Worm (Caenorhabditis elegans) whole organism, early embryonic: Measurements from ENCODE around the gene sru-19.

ENCODE experiments used
- B0310.2 ChIP-seq: sonication (generic microtip); optimal IDR thresholded peaks from 2 replicates; lab custom pipeline; 2016; ENCODE audit warnings: mild to moderate bottlenecking, missing genetic modification characterization, missing compliant biosample characterization
- F13C5.2 ChIP-seq: sonication (generic microtip); optimal IDR thresholded peaks from 2 replicates; lab custom pipeline; 2017; ENCODE audit warnings: mild to moderate bottlenecking, missing genetic modification characterization, inconsistent platforms, missing compliant biosample characterization
- aly-1 ChIP-seq: sonication (generic microtip); optimal IDR thresholded peaks from 2 replicates; lab custom pipeline; 2016; ENCODE audit warnings: missing genetic modification characterization, missing compliant biosample characterization
- ama-1 ChIP-seq: fragments of 150-350 bp; optimal IDR thresholded peaks from 2 replicates; lab custom pipeline; 2014
- ceh-13 ChIP-seq: fragments of 200-800 bp; sonication (Bioruptor generic); optimal IDR thresholded peaks from 2 replicates; lab custom pipeline; 2018; ENCODE audit warnings: mild to moderate bottlenecking, missing genetic modification characterization, missing compliant biosample characterization
- ceh-36 ChIP-seq: sonication (generic microtip); optimal IDR thresholded peaks from 2 replicates; lab custom pipeline; 2016; ENCODE audit warnings: missing genetic modification characterization, inconsistent platforms, missing compliant biosample characterization
- ets-7 ChIP-seq: sonication (generic microtip); optimal IDR thresholded peaks from 2 replicates; lab custom pipeline; 2016; ENCODE audit warnings: missing genotype, missing genetic modification characterization, missing compliant biosample characterization
- flt-1 ChIP-seq: fragments of 200-800 bp; sonication (Bioruptor generic); IDR thresholded peaks from 2 replicates; pipeline ENCODE4 v1.3.6; 2022; ENCODE audit warnings: missing genetic modification characterization, missing compliant biosample characterization
- hmbx-1 ChIP-seq: sonication (generic microtip); optimal IDR thresholded peaks from 2 replicates; lab custom pipeline; 2016; ENCODE audit warnings: mild to moderate bottlenecking, missing genetic modification characterization, missing compliant biosample characterization
- hmg-4 ChIP-seq: fragments of 200-800 bp; sonication (Bioruptor generic); optimal IDR thresholded peaks from 2 replicates; lab custom pipeline; 2018; ENCODE audit warnings: mild to moderate bottlenecking, missing genetic modification characterization, missing compliant biosample characterization
- hnd-1 ChIP-seq: sonication (generic microtip); optimal IDR thresholded peaks from 2 replicates; lab custom pipeline; 2016; ENCODE audit warnings: missing genetic modification characterization, missing compliant biosample characterization
- pes-1 ChIP-seq: fragments of 200-800 bp; sonication (Bioruptor generic); IDR thresholded peaks from 2 replicates; pipeline ENCODE4 v1.3.6; 2022; ENCODE audit warnings: missing genetic modification reagents, missing genetic modification characterization, missing compliant biosample characterization
- scrt-1 ChIP-seq: fragments of 200-800 bp; sonication (Bioruptor generic); IDR thresholded peaks from 2 replicates; pipeline ENCODE4 v1.3.6; 2022; ENCODE audit warnings: missing genetic modification characterization, missing compliant biosample characterization
- sea-1 ChIP-seq: fragments of 200-800 bp; sonication (Bioruptor generic); conservative IDR thresholded peaks from 2 replicates; pipeline ENCODE4 v1.3.6; 2022; ENCODE audit warnings: missing genetic modification characterization, missing compliant biosample characterization
- tbx-11 ChIP-seq: fragments of 200-800 bp; sonication (Bioruptor generic); IDR thresholded peaks from 2 replicates; pipeline ENCODE4 v1.3.6; 2022; ENCODE audit warnings: missing genetic modification characterization, missing compliant biosample characterization
- tbx-37 ChIP-seq: fragments of 200-800 bp; sonication (Bioruptor generic); conservative IDR thresholded peaks from 2 replicates; pipeline ENCODE4 v1.3.6; 2022; ENCODE audit warnings: missing genetic modification reagents, missing genetic modification characterization, missing compliant biosample characterization
- tra-4 ChIP-seq: sonication (generic microtip); optimal IDR thresholded peaks from 2 replicates; lab custom pipeline; 2017; ENCODE audit warnings: missing genetic modification characterization, missing compliant biosample characterization

The sru-19 gene

ce11 chrIV:12537694-12538093 is 39.4 kb downstream of the sru-19 start:
- TF ChIP-seq B0310.2 (tag; lab: Kevin White, UChicago), result no peak
- TF ChIP-seq ceh-13 (GFP tag; lab: Kevin White, UChicago), result no peak
- no peak for TF ChIP-seq tbx-11 (GFP tag; lab: Robert Waterston, UW)
- no peak for TF ChIP-seq sea-1 (GFP tag; lab: Robert Waterston, UW)
- no peak for TF ChIP-seq ceh-36 (tag; lab: Kevin White, UChicago)
- no peak for TF ChIP-seq F13C5.2
- no peak for TF ChIP-seq hmg-4 (GFP tag; lab: Kevin White, UChicago)
- no peak for TF ChIP-seq ama-1 (lab: Kevin White, UChicago)
- no peak for TF ChIP-seq tbx-37 (GFP tag; lab: Robert Waterston, UW)

- no peak for TF ChIP-seq sea-1 (GFP tag; lab: Robert Waterston, UW)
- no peak for TF ChIP-seq ama-1 (lab: Kevin White, UChicago)
- TF ChIP-seq pes-1 (GFP tag; lab: Robert Waterston, UW), result no peak
- no peak for TF ChIP-seq ceh-36 (tag; lab: Kevin White, UChicago)
- TF ChIP-seq ceh-13 (GFP tag; lab: Kevin White, UChicago), result no peak
- no peak for TF ChIP-seq B0310.2 (tag; lab: Kevin White, UChicago)
- TF ChIP-seq aly-1 (tag; lab: Kevin White, UChicago), result no peak
- TF ChIP-seq scrt-1 (GFP tag; lab: Robert Waterston, UW), result no peak
- TF ChIP-seq hmbx-1 (tag; lab: Kevin White, UChicago), result no peak
- TF ChIP-seq tbx-11 (GFP tag; lab: Robert Waterston, UW), result no peak
- no peak for TF ChIP-seq tra-4 (tag; lab: Kevin White, UChicago)
- no peak for TF ChIP-seq hnd-1
- TF ChIP-seq ets-7 (tag; lab: Kevin White, UChicago), result no peak
- TF ChIP-seq F13C5.2, result no peak
- TF ChIP-seq tbx-37 (GFP tag; lab: Robert Waterston, UW), result no peak
- TF ChIP-seq flt-1 (GFP tag; lab: Robert Waterston, UW), result no peak
- TF ChIP-seq hmg-4 (GFP tag; lab: Kevin White, UChicago), result no peak
Observed at ce11 chrIV:12540242-12540641, 41.9 kb downstream of the sru-19 start.

DNA sequence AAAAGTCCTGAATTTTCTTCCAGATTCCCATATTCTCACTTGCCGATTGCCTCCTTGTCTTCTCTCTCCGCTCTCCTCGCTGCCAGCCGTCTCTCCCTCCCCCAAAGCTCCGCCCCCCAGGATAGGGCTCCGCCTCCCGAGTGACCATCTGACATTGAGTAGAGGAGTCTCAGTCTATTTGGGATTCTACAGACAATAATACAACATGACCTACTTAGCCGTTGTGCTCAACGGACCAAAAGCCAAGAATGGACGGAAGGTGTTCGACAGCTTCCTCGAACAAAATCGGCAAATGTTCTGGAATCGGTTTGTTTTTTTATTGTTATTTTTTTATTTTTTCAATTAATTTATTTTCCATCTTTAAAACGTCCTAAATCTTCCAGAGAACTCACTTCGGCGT is 43.7 kb downstream of the sru-19 start, which contains the start of gene ham-1:
Gene ham-1 (plus strand): TSS at position 173 of the 400 bp plus-strand sequence.
- TF ChIP-seq sea-1 (GFP tag; lab: Robert Waterston, UW), result no peak
- TF ChIP-seq hmbx-1 (tag; lab: Kevin White, UChicago), result no peak
- TF ChIP-seq tbx-37 (GFP tag; lab: Robert Waterston, UW), result no peak
- no peak for TF ChIP-seq tbx-11 (GFP tag; lab: Robert Waterston, UW)
- no peak for TF ChIP-seq tra-4 (tag; lab: Kevin White, UChicago)
- TF ChIP-seq flt-1 (GFP tag; lab: Robert Waterston, UW), result no peak
- no peak for TF ChIP-seq aly-1 (tag; lab: Kevin White, UChicago)
- no peak for TF ChIP-seq B0310.2 (tag; lab: Kevin White, UChicago)
- no peak for TF ChIP-seq hmg-4 (GFP tag; lab: Kevin White, UChicago)
- TF ChIP-seq ceh-13 (GFP tag; lab: Kevin White, UChicago), result no peak
- TF ChIP-seq F13C5.2, result no peak
- no peak for TF ChIP-seq ceh-36 (tag; lab: Kevin White, UChicago)
- TF ChIP-seq pes-1 (GFP tag; lab: Robert Waterston, UW), result no peak
- TF ChIP-seq ets-7 (tag; lab: Kevin White, UChicago), result no peak
- no peak for TF ChIP-seq ama-1 (lab: Kevin White, UChicago)
- TF ChIP-seq hnd-1, result no peak
- no peak for TF ChIP-seq scrt-1 (GFP tag; lab: Robert Waterston, UW)

- TF ChIP-seq tbx-11 (GFP tag; lab: Robert Waterston, UW) (no peak), tbx-37 (GFP tag; lab: Robert Waterston, UW) (no peak), tra-4 (tag; lab: Kevin White, UChicago) (no peak), hmbx-1 (tag; lab: Kevin White, UChicago) (no peak), B0310.2 (tag; lab: Kevin White, UChicago) (peak; percentile 28), ets-7 (tag; lab: Kevin White, UChicago) (no peak), aly-1 (tag; lab: Kevin White, UChicago) (no peak), ceh-13 (GFP tag; lab: Kevin White, UChicago) (no peak), ceh-36 (tag; lab: Kevin White, UChicago) (peak; percentile 5), scrt-1 (GFP tag; lab: Robert Waterston, UW) (no peak), hnd-1 (no peak), pes-1 (GFP tag; lab: Robert Waterston, UW) (peak; percentile 24; the same call in 1 of the 2 replicates), F13C5.2 (no peak), sea-1 (GFP tag; lab: Robert Waterston, UW) (no peak), flt-1 (GFP tag; lab: Robert Waterston, UW) (0 out of 2 replicates have a peak, but pooled peaks have one; percentile 12), ama-1 (lab: Kevin White, UChicago) (no peak), hmg-4 (GFP tag; lab: Kevin White, UChicago) (no peak)
Observed at ce11 chrIV:12544624-12545023, 46.3 kb downstream of the sru-19 start.

- TF ChIP-seq tbx-11 (GFP tag; lab: Robert Waterston, UW), result no peak
- no peak for TF ChIP-seq ceh-36 (tag; lab: Kevin White, UChicago)
- no peak for TF ChIP-seq hmbx-1 (tag; lab: Kevin White, UChicago)
- TF ChIP-seq hmg-4 (GFP tag; lab: Kevin White, UChicago), result no peak
- TF ChIP-seq sea-1 (GFP tag; lab: Robert Waterston, UW), result no peak
- no peak for TF ChIP-seq hnd-1
- TF ChIP-seq tbx-37 (GFP tag; lab: Robert Waterston, UW), result no peak
- TF ChIP-seq F13C5.2, result no peak
- no peak for TF ChIP-seq ets-7 (tag; lab: Kevin White, UChicago)
- no peak for TF ChIP-seq aly-1 (tag; lab: Kevin White, UChicago)
- no peak for TF ChIP-seq ama-1 (lab: Kevin White, UChicago)
- no peak for TF ChIP-seq ceh-13 (GFP tag; lab: Kevin White, UChicago)
- no peak for TF ChIP-seq B0310.2 (tag; lab: Kevin White, UChicago)
- no peak for TF ChIP-seq pes-1 (GFP tag; lab: Robert Waterston, UW)
- no peak for TF ChIP-seq flt-1 (GFP tag; lab: Robert Waterston, UW)
- TF ChIP-seq scrt-1 (GFP tag; lab: Robert Waterston, UW), result no peak
- no peak for TF ChIP-seq tra-4 (tag; lab: Kevin White, UChicago)
Observed at ce11 chrIV:12545393-12545792, 47.1 kb downstream of the sru-19 start.

DNA sequence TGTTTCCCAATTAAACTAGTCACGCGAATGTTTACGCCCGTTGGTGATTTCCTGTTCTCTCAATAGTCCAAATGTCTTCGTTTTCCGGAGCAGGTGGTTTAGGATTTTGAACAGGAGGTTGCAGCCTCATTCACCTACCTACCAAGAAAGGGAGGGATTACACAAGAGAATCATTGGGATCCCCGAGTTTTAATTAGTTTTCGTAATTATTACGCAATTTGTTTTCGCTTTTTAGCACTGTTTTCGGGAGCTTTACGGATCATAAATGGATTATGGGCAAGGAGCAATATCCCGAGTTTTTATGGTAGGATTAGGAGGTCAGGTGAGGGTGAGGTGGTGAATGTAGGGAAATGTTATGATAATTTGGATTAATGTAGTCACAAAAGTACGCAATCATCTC is 47.6 kb downstream of the sru-19 start:
- TF ChIP-seq tbx-11 (GFP tag; lab: Robert Waterston, UW), result no peak
- TF ChIP-seq ceh-36 (tag; lab: Kevin White, UChicago), result peak; percentile 71
- no peak for TF ChIP-seq F13C5.2
- no peak for TF ChIP-seq ceh-13 (GFP tag; lab: Kevin White, UChicago)
- no peak for TF ChIP-seq flt-1 (GFP tag; lab: Robert Waterston, UW)
- TF ChIP-seq pes-1 (GFP tag; lab: Robert Waterston, UW), result peak; percentile 33; the same call in 1 of the 2 replicates
- TF ChIP-seq B0310.2 (tag; lab: Kevin White, UChicago), result no peak
- TF ChIP-seq scrt-1 (GFP tag; lab: Robert Waterston, UW), result no peak
- TF ChIP-seq ama-1 (lab: Kevin White, UChicago), result peak; percentile 71
- no peak for TF ChIP-seq aly-1 (tag; lab: Kevin White, UChicago)
- TF ChIP-seq tbx-37 (GFP tag; lab: Robert Waterston, UW), result peak; percentile 45; the same call in 1 of the 2 replicates
- no peak for TF ChIP-seq hnd-1
- peak; percentile 47 for TF ChIP-seq hmg-4 (GFP tag; lab: Kevin White, UChicago)
- no peak for TF ChIP-seq hmbx-1 (tag; lab: Kevin White, UChicago)
